Fruit fly (Drosophila melanogaster) ovary, adult (tissue): ENCODE measurements around the gene CG31262.

ENCODE experiments used
- CG17801 ChIP-seq: fragments of 200-800 bp; optimal IDR thresholded peaks from 2 replicates; lab custom pipeline; 2019; ENCODE audit warnings: missing biosample characterization, mild to moderate bottlenecking, missing genetic modification characterization, moderate library complexity; ENCODE audit not compliant: partially characterized antibody

The CG31262 gene

dm6 chr3R:17222974-17223373, at the start of gene CG31262:
TSS of gene CG31262 (minus strand) at chr3R:17223074.
- no peak for TF ChIP-seq CG17801 (GFP tag; lab: Kevin White, UChicago)

DNA sequence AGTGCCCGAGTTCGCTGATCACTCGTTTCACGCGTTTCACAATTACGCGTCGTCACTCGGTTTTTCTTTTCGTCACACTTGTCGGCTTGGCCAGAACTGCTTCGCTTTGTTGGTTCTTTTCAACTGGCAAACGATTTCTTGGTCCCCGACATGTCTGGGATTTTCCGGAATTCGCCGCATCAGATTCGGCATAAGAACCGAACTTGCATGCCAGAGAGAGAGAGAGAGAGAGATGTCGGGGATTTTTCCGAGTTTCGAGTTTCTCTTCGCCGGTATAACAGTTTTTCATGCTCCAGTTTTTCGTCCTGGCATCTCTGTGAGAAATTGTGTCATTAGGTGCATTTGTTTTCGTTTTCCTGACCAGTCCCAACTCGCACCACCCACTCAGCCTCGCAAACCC, 42.1 kb upstream of the CG31262 start, which contains the start of the genes beat-IIb and CG44257:
TSS of gene beat-IIb (minus strand) at position 101 of the 400 bp plus-strand sequence.
TSS of gene CG44257 (plus strand) at position 330 of the 400 bp plus-strand sequence.
- TF ChIP-seq CG17801 (GFP tag; lab: Kevin White, UChicago): no peak

dm6 chr3R:17254029-17254428, 31.2 kb upstream of the CG31262 start, which contains the start of gene CG44259:
TSS of gene CG44259 (minus strand) at chr3R:17254129.
- TF ChIP-seq CG17801 (GFP tag; lab: Kevin White, UChicago): no peak

DNA sequence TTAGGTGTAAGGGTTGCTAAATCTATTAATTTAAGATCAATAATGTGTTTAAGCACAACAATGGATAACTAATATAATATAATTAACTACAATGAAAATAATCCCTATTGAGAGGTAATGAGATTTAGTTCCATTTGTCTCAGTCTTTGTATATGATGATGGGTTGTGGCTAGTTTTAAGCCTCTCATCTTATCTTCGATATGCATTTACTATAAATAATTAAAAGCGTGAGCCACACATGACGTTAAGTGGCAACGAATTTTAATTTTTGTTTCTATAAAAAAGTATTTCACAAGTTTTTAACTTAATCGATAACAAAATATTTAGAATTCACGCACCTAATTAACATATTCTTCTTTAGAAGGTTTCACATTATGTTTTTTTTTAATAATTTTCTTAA, 28.4 kb upstream of the CG31262 start:
- TF ChIP-seq CG17801 (GFP tag; lab: Kevin White, UChicago): no peak

- TF ChIP-seq CG17801 (GFP tag; lab: Kevin White, UChicago): no peak
Measured at dm6 chr3R:17249233-17249632, 26.4 kb upstream of the CG31262 start.

DNA sequence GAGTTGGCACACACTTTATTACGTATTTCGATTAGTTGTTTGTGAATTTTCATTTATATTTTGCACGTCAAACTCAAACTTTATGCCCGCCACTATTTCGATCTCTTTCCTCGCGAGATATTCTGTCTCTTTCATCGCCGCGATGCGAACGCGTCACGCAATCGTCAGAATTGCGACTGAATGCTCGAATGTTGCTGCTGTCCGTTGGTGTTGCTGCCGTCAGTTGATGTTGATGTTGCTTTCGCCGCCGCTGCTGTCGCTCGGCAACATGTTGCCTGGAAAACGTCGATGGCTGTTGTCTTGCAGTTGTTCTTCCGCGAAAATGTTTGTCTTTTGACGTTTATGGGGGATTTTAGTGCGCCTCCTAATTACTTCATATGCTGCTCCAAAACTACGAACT, 24.8 kb upstream of the CG31262 start:
- no peak for TF ChIP-seq CG17801 (GFP tag; lab: Kevin White, UChicago)

DNA sequence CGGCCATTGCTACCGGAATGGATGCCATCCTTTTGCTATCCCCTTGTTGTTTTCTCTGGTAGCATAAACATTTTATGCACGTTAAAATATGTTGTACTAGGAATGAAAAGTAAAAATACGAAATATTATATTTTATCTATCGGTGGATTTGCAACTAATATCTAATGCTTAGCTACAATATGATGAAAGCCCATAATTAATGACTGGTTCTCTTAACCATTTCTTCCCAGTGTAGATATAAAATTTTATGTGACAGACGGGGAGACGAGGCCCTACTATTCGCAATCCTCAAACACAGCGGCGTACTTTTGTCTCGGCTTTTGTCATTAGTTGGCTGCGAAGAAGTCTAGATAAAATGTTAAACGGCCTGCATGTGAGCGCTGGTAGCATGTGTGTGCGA, 14.1 kb upstream of the CG31262 start:
- no peak for TF ChIP-seq CG17801 (GFP tag; lab: Kevin White, UChicago)

dm6 chr3R:17231579-17231978, 8.7 kb upstream of the CG31262 start:
- TF ChIP-seq CG17801 (GFP tag; lab: Kevin White, UChicago): no peak

dm6 chr3R:17219927-17220326, 2.9 kb downstream of the CG31262 start:
- TF ChIP-seq CG17801 (GFP tag; lab: Kevin White, UChicago): no peak

- TF ChIP-seq CG17801 (GFP tag; lab: Kevin White, UChicago): no peak
Measured at dm6 chr3R:17209990-17210389, 12.9 kb downstream of the CG31262 start.

- TF ChIP-seq CG17801 (GFP tag; lab: Kevin White, UChicago): no peak
Measured at dm6 chr3R:17206782-17207181, 16.1 kb downstream of the CG31262 start.

dm6 chr3R:17202080-17202785, 20.6 kb downstream of the CG31262 start, which contains the start of gene Mur89F:
TSS of gene Mur89F (minus strand) at chr3R:17202130.
- no peak for TF ChIP-seq CG17801 (GFP tag; lab: Kevin White, UChicago)

- TF ChIP-seq CG17801 (GFP tag; lab: Kevin White, UChicago): no peak
Measured at dm6 chr3R:17197599-17197998, 25.3 kb downstream of the CG31262 start.

DNA sequence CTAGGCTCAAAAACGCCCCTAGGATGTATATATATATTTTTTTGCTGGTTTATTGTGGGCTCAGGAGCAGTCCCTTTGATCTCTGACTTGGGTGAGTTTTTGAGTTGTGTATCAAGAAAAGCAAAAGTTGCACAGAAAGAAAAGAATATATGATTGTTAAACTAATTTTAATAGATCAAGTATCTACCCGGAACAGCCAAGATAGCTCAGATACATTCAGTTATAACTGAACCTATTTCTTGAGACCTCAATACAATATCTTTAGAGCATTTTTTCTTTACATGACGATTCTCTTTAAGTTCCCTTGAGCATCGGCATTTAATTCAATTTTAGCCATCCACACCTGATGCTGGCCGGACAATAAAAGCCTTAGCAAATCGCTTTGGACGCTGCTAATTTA, 29.2 kb downstream of the CG31262 start:
- TF ChIP-seq CG17801 (GFP tag; lab: Kevin White, UChicago): no peak

- no peak for TF ChIP-seq CG17801 (GFP tag; lab: Kevin White, UChicago)
Measured at dm6 chr3R:17192009-17192408, 30.9 kb downstream of the CG31262 start.

DNA sequence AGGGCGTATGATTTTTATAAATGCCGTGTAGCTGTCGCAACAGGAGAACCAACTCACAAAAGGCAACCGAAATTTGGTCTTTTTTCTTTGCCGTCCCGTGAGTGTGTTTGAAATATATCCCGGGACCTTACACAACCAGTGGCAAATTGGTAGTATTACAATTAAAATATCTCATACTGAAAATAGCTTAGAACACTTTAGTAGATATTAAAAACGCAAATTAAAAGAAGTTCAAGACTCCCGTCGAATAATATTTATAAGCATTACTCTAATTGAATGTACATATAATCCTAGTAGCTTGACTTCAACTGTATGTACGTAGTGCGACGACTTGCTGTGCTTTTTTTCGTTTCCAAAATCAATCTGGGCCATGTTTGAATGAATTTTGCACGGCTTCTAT, 44.7 kb downstream of the CG31262 start:
- TF ChIP-seq CG17801 (GFP tag; lab: Kevin White, UChicago): no peak
